Worm (Caenorhabditis elegans) whole organism, early embryonic: ENCODE measurements around the gene F10B5.3.

Experiments
- B0310.2 ChIP-seq: sonication (generic microtip); optimal IDR thresholded peaks from 2 replicates; lab custom pipeline; 2016; ENCODE audit warnings: mild to moderate bottlenecking, missing genetic modification characterization, missing compliant biosample characterization
- F13C5.2 ChIP-seq: sonication (generic microtip); optimal IDR thresholded peaks from 2 replicates; lab custom pipeline; 2017; ENCODE audit warnings: mild to moderate bottlenecking, missing genetic modification characterization, inconsistent platforms, missing compliant biosample characterization
- aly-1 ChIP-seq: sonication (generic microtip); optimal IDR thresholded peaks from 2 replicates; lab custom pipeline; 2016; ENCODE audit warnings: missing genetic modification characterization, missing compliant biosample characterization
- ama-1 ChIP-seq: fragments of 150-350 bp; optimal IDR thresholded peaks from 2 replicates; lab custom pipeline; 2014
- ceh-13 ChIP-seq: fragments of 200-800 bp; sonication (Bioruptor generic); optimal IDR thresholded peaks from 2 replicates; lab custom pipeline; 2018; ENCODE audit warnings: mild to moderate bottlenecking, missing genetic modification characterization, missing compliant biosample characterization
- ceh-36 ChIP-seq: sonication (generic microtip); optimal IDR thresholded peaks from 2 replicates; lab custom pipeline; 2016; ENCODE audit warnings: missing genetic modification characterization, inconsistent platforms, missing compliant biosample characterization
- ets-7 ChIP-seq: sonication (generic microtip); optimal IDR thresholded peaks from 2 replicates; lab custom pipeline; 2016; ENCODE audit warnings: missing genotype, missing genetic modification characterization, missing compliant biosample characterization
- flt-1 ChIP-seq: fragments of 200-800 bp; sonication (Bioruptor generic); IDR thresholded peaks from 2 replicates; pipeline ENCODE4 v1.3.6; 2022; ENCODE audit warnings: missing genetic modification characterization, missing compliant biosample characterization
- hmbx-1 ChIP-seq: sonication (generic microtip); optimal IDR thresholded peaks from 2 replicates; lab custom pipeline; 2016; ENCODE audit warnings: mild to moderate bottlenecking, missing genetic modification characterization, missing compliant biosample characterization
- hmg-4 ChIP-seq: fragments of 200-800 bp; sonication (Bioruptor generic); optimal IDR thresholded peaks from 2 replicates; lab custom pipeline; 2018; ENCODE audit warnings: mild to moderate bottlenecking, missing genetic modification characterization, missing compliant biosample characterization
- hnd-1 ChIP-seq: sonication (generic microtip); optimal IDR thresholded peaks from 2 replicates; lab custom pipeline; 2016; ENCODE audit warnings: missing genetic modification characterization, missing compliant biosample characterization
- pes-1 ChIP-seq: fragments of 200-800 bp; sonication (Bioruptor generic); IDR thresholded peaks from 2 replicates; pipeline ENCODE4 v1.3.6; 2022; ENCODE audit warnings: missing genetic modification reagents, missing genetic modification characterization, missing compliant biosample characterization
- scrt-1 ChIP-seq: fragments of 200-800 bp; sonication (Bioruptor generic); IDR thresholded peaks from 2 replicates; pipeline ENCODE4 v1.3.6; 2022; ENCODE audit warnings: missing genetic modification characterization, missing compliant biosample characterization
- sea-1 ChIP-seq: fragments of 200-800 bp; sonication (Bioruptor generic); conservative IDR thresholded peaks from 2 replicates; pipeline ENCODE4 v1.3.6; 2022; ENCODE audit warnings: missing genetic modification characterization, missing compliant biosample characterization
- tbx-11 ChIP-seq: fragments of 200-800 bp; sonication (Bioruptor generic); IDR thresholded peaks from 2 replicates; pipeline ENCODE4 v1.3.6; 2022; ENCODE audit warnings: missing genetic modification characterization, missing compliant biosample characterization
- tbx-37 ChIP-seq: fragments of 200-800 bp; sonication (Bioruptor generic); conservative IDR thresholded peaks from 2 replicates; pipeline ENCODE4 v1.3.6; 2022; ENCODE audit warnings: missing genetic modification reagents, missing genetic modification characterization, missing compliant biosample characterization
- tra-4 ChIP-seq: sonication (generic microtip); optimal IDR thresholded peaks from 2 replicates; lab custom pipeline; 2017; ENCODE audit warnings: missing genetic modification characterization, missing compliant biosample characterization

Gene F10B5.3

ce11 chrII:8125439-8125838 lies 24.4 kb downstream of the F10B5.3 start:
- TF ChIP-seq F13C5.2 (tag; lab: Kevin White, UChicago) (no peak), hmbx-1 (tag; lab: Kevin White, UChicago) (no peak), ama-1 (lab: Kevin White, UChicago) (no peak), tbx-37 (GFP tag; lab: Robert Waterston, UW) (no peak), hnd-1 (tag; lab: Kevin White, UChicago) (no peak), flt-1 (GFP tag; lab: Robert Waterston, UW) (no peak), ceh-36 (tag; lab: Kevin White, UChicago) (no peak), tbx-11 (GFP tag; lab: Robert Waterston, UW) (no peak), tra-4 (tag; lab: Kevin White, UChicago) (no peak)

ce11 chrII:8124867-8125266 lies 25.0 kb downstream of the F10B5.3 start, which contains the start of gene ire-1:
TSS of gene ire-1 (minus strand) at chrII:8124910.
- TF ChIP-seq ama-1 (lab: Kevin White, UChicago) (no peak), hnd-1 (tag; lab: Kevin White, UChicago) (no peak), tbx-37 (GFP tag; lab: Robert Waterston, UW) (no peak), F13C5.2 (tag; lab: Kevin White, UChicago) (no peak), aly-1 (tag; lab: Kevin White, UChicago) (no peak), ceh-36 (tag; lab: Kevin White, UChicago) (no peak), ets-7 (tag; lab: Kevin White, UChicago) (no peak), hmbx-1 (tag; lab: Kevin White, UChicago) (no peak), pes-1 (GFP tag; lab: Robert Waterston, UW) (no peak), scrt-1 (GFP tag; lab: Robert Waterston, UW) (no peak)

DNA sequence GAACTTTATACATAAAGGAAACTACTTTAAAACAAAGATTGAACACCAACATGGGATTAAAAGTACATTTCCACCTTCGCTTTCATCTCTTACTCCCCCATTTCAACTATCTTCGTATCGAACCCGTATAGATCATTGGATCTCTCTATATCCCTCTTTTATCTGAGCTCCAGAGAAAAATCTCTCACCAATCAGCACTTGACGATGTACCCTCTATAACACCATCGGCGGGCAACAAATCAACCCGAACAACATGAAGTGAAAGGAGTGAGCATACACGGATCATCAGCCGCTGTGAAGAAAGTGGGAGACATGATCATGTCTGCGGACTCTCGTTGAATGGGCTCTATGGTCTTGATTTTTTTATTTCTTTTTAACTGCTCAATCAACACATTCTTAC lies 32.4 kb downstream of the F10B5.3 start:
- no peak for TF ChIP-seq ama-1 (lab: Kevin White, UChicago)
- no peak for TF ChIP-seq flt-1 (GFP tag; lab: Robert Waterston, UW)
- no peak for TF ChIP-seq ets-7 (tag; lab: Kevin White, UChicago)
- TF ChIP-seq scrt-1 (GFP tag; lab: Robert Waterston, UW), result no peak

DNA sequence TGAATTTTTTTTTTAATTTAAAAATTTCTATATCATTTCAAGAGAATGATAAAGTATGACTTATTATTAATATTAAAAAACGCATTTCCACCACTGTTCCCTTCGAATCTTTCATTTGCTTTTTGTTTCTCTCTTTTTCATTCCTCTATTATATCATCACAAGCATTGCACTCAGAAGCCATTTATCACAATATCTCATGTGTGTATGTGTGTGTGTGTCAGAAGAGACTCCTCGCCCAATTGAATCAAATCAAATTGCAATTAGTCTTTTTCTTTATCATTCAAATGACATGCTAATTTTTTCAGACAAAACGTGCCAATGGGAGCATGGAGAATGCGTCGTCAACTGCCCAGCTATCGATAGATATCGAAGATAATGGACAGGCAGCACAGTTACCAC lies 33.7 kb downstream of the F10B5.3 start, which contains the start of gene unc-105:
unc-105 (plus strand) TSS at position 301 of the 400 bp plus-strand sequence.
- no peak for TF ChIP-seq ceh-36 (tag; lab: Kevin White, UChicago)
- no peak for TF ChIP-seq ets-7 (tag; lab: Kevin White, UChicago)
- no peak for TF ChIP-seq ama-1 (lab: Kevin White, UChicago)
- TF ChIP-seq tbx-11 (GFP tag; lab: Robert Waterston, UW), result no peak
- no peak for TF ChIP-seq hmbx-1 (tag; lab: Kevin White, UChicago)
- TF ChIP-seq B0310.2 (tag; lab: Kevin White, UChicago), result no peak
- TF ChIP-seq sea-1, result no peak
- TF ChIP-seq hmg-4, result no peak
- TF ChIP-seq pes-1 (GFP tag; lab: Robert Waterston, UW), result no peak
- no peak for TF ChIP-seq ceh-13
- TF ChIP-seq tra-4 (tag; lab: Kevin White, UChicago), result no peak
- TF ChIP-seq F13C5.2 (tag; lab: Kevin White, UChicago), result no peak
- no peak for TF ChIP-seq scrt-1 (GFP tag; lab: Robert Waterston, UW)
- no peak for TF ChIP-seq tbx-37 (GFP tag; lab: Robert Waterston, UW)
- TF ChIP-seq flt-1 (GFP tag; lab: Robert Waterston, UW), result no peak
- no peak for TF ChIP-seq hnd-1 (tag; lab: Kevin White, UChicago)

- no peak for TF ChIP-seq tbx-11 (GFP tag; lab: Robert Waterston, UW)
- TF ChIP-seq flt-1 (GFP tag; lab: Robert Waterston, UW), result no peak
- no peak for TF ChIP-seq hmg-4
- no peak for TF ChIP-seq pes-1 (GFP tag; lab: Robert Waterston, UW)
- no peak for TF ChIP-seq ama-1 (lab: Kevin White, UChicago)
- no peak for TF ChIP-seq ceh-36 (tag; lab: Kevin White, UChicago)
- TF ChIP-seq hmbx-1 (tag; lab: Kevin White, UChicago), result no peak
- TF ChIP-seq ets-7 (tag; lab: Kevin White, UChicago), result no peak
- TF ChIP-seq aly-1 (tag; lab: Kevin White, UChicago), result no peak
- TF ChIP-seq hnd-1 (tag; lab: Kevin White, UChicago), result no peak
- TF ChIP-seq scrt-1 (GFP tag; lab: Robert Waterston, UW), result no peak
- TF ChIP-seq B0310.2 (tag; lab: Kevin White, UChicago), result no peak
- no peak for TF ChIP-seq F13C5.2 (tag; lab: Kevin White, UChicago)
- no peak for TF ChIP-seq tbx-37 (GFP tag; lab: Robert Waterston, UW)
- TF ChIP-seq sea-1, result no peak
- no peak for TF ChIP-seq ceh-13
- TF ChIP-seq tra-4 (tag; lab: Kevin White, UChicago), result no peak
Observed at ce11 chrII:8112063-8112462, 37.8 kb downstream of the F10B5.3 start, which contains the start of gene lron-4. TSS of gene lron-4 (minus strand) at chrII:8112163.

DNA sequence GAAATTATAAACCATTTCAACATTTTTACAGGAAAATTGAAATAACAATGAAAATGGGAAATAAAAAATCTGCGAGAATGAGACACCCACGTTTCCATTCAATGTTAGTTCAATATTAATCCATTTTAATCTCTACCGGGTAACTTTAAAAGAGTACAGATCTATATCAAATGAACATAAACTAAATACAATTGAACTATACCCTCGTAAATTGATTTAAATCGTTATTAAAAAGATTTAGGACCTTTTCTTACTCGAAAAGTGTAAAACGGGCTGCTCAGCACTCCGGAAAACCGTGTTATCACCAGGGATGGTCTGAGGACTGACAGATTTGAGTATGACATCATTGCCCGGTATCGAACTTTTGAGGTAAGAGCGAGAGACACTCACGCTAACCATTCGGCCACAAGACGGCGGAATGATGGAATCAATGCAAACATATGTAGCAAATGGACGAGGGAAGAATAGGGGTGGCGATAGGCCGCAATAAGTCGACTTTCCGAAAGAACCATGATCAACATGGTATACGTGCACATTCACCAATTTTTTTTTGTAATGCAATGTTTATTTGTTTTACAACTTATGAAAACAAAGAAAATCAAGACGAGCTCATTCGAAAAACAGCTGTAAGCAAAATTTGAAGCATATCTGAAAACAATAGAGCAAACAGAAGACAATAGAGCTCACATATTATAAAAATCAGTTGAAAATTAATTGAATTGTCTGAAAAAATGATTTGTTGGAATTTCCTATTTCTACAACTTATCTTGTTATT lies 42.7 kb downstream of the F10B5.3 start, which contains the start of the genes chst-1 and C41C4.9:
chst-1 (minus strand) TSS at position 51 of the 775 bp plus-strand sequence.
C41C4.9 (plus strand) TSS at position 725 of the 775 bp plus-strand sequence.
- TF ChIP-seq ceh-36 (tag; lab: Kevin White, UChicago), result peak; percentile 94
- peak; percentile 92 for TF ChIP-seq B0310.2 (tag; lab: Kevin White, UChicago)
- peak; percentile 96 for TF ChIP-seq sea-1
- TF ChIP-seq hmg-4, result peak; percentile 98
- no peak; the same call in 1 of the 2 replicates for TF ChIP-seq pes-1 (GFP tag; lab: Robert Waterston, UW)
- TF ChIP-seq flt-1 (GFP tag; lab: Robert Waterston, UW), result peak; percentile 96
- peak; percentile 80 for TF ChIP-seq tra-4 (tag; lab: Kevin White, UChicago)
- peak; percentile 88 for TF ChIP-seq hnd-1 (tag; lab: Kevin White, UChicago)
- TF ChIP-seq ama-1 (lab: Kevin White, UChicago), result no peak
- TF ChIP-seq F13C5.2 (tag; lab: Kevin White, UChicago), result peak; percentile 92
- peak; percentile 95 for TF ChIP-seq tbx-11 (GFP tag; lab: Robert Waterston, UW)
- TF ChIP-seq ets-7 (tag; lab: Kevin White, UChicago), result peak; percentile 92
- TF ChIP-seq hmbx-1 (tag; lab: Kevin White, UChicago), result peak; percentile 79
- TF ChIP-seq aly-1 (tag; lab: Kevin White, UChicago), result peak; percentile 94
- peak; percentile 91 for TF ChIP-seq ceh-13
- peak; percentile 90 for TF ChIP-seq tbx-37 (GFP tag; lab: Robert Waterston, UW)
- TF ChIP-seq scrt-1 (GFP tag; lab: Robert Waterston, UW), result peak; percentile 94
